3 fruit fly cellular contexts compared by ENCODE assay signal in genomic region chrX:10738151-10738430, dm6.
A peak's percentile ranks its signal among the peaks of the same experiment; 100 is the strongest.
TF ChIP-seq lines count a peak whose summit lies in the region.

No protein-coding gene starts in this region.

- no peak for TF ChIP-seq CTCF in whole organism, embryonic (GFP tag; optimal IDR thresholded peaks at IDR 0.05; lab: Kevin White, UChicago)

TF ChIP-seq in whole organism, 6 proteins besides CTCF, POLR2A, EP300 and RAD21:
- peak; percentile 48 for TF ChIP-seq Dll (optimal IDR thresholded peaks at IDR 0.05; lab: Kevin White, UChicago)
- no peak for TF ChIP-seq CG8478 (optimal IDR thresholded peaks at IDR 0.05; lab: Kevin White, UChicago)

TF ChIP-seq in whole organism, embryonic, 481 proteins besides CTCF, POLR2A, EP300 and RAD21:
- TF ChIP-seq D (optimal IDR thresholded peaks at IDR 0.05; lab: Kevin White, UChicago) = no peak
- no peak for TF ChIP-seq D (GFP tag; optimal IDR thresholded peaks at IDR 0.05; lab: Kevin White, UChicago)
- TF ChIP-seq CG13894 (tag; optimal IDR thresholded peaks at IDR 0.05; lab: Kevin White, UChicago) = peak; percentile 62
- no peak for TF ChIP-seq al (GFP tag; IDR thresholded peaks at IDR 0.05; lab: Robert Waterston, UW)
- TF ChIP-seq cg (GFP tag; optimal IDR thresholded peaks at IDR 0.05; lab: Kevin White, UChicago) = peak; percentile 6
- TF ChIP-seq so (GFP tag; IDR thresholded peaks at IDR 0.05; lab: Robert Waterston, UW) = 0 out of 3 replicates have a peak, but pooled peaks have one; percentile 24
- TF ChIP-seq crol (GFP tag; IDR thresholded peaks at IDR 0.05; lab: Robert Waterston, UW) = peak; percentile 94
- TF ChIP-seq Med (GFP tag; lab: Kevin White, UChicago) = peak; percentile 61
- no peak for TF ChIP-seq Hr51 (GFP tag; optimal IDR thresholded peaks at IDR 0.05; lab: Kevin White, UChicago)
- no peak for TF ChIP-seq CG18476 (GFP tag; optimal IDR thresholded peaks at IDR 0.05; lab: Kevin White, UChicago)
- TF ChIP-seq abd-A (tag; optimal IDR thresholded peaks at IDR 0.05; lab: Kevin White, UChicago) = peak; percentile 90

TF ChIP-seq in whole organism, pupa, 21 proteins besides CTCF, POLR2A, EP300 and RAD21:
- no peak for TF ChIP-seq CG15710 (tag; optimal IDR thresholded peaks at IDR 0.05; lab: Kevin White, UChicago)
- TF ChIP-seq gl (tag; optimal IDR thresholded peaks at IDR 0.05; lab: Kevin White, UChicago) = peak; percentile 10
- TF ChIP-seq CG8301 (tag; optimal IDR thresholded peaks at IDR 0.05; lab: Kevin White, UChicago) = no peak
- TF ChIP-seq CG13204 (GFP tag; optimal IDR thresholded peaks at IDR 0.05; lab: Kevin White, UChicago) = no peak
- TF ChIP-seq CG32121 (GFP tag; IDR thresholded peaks at IDR 0.05; lab: Robert Waterston, UW) = no peak
- TF ChIP-seq fd96Ca (GFP tag; IDR thresholded peaks at IDR 0.05; lab: Robert Waterston, UW) = no peak
